Worm (Caenorhabditis elegans) whole organism, L1 larva: ENCODE data around the gene F49E12.7.

Source experiments
- mdl-1 ChIP-seq, 2 experiments: fragments of 150-350 bp; optimal IDR thresholded peaks; 2 replicates each; lab custom pipeline; 2014 to 2017; ENCODE audit warnings: missing biosample characterization in 2 of 2, missing genetic modification characterization in 2 of 2, inconsistent platforms in 1 of 2
- nhr-11 ChIP-seq: fragments of 150-350 bp; optimal IDR thresholded peaks from 2 replicates; lab custom pipeline; 2014; ENCODE audit warnings: missing biosample characterization, missing genetic modification characterization

DNA sequence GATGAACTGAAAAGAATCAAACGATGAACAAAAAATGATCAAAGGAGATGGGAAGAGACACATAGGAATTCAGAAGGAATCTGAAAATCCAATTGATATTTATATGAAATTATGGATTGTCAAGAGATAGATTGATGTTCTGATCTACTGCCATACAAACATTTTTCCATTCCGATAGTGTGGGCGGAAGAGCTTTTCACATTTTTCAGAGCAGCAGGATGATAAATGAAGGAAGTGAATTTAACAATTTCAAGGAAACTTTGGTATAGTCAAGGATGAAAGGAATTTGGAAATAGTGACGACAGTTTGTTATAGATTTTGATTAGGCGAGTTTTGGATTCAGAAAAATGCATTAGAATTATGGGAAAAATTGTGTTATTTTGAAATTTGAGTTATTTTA lies 9.4 kb upstream of the F49E12.7 start, which contains the start of gene ubc-24:
- TF ChIP-seq nhr-11 (tag; lab: Kevin White, UChicago) (no peak), mdl-1 (tag; optimal IDR thresholded peaks at IDR 0.05; lab: Kevin White, UChicago) (no peak)
